Worm (Caenorhabditis elegans) whole organism, L1 larva: Measurements from ENCODE around the gene Y41E3.6.

Source experiments
- C16A3.4 ChIP-seq: fragments of 150-350 bp; optimal IDR thresholded peaks from 2 replicates; lab custom pipeline; 2014; ENCODE audit warnings: missing biosample characterization, missing genetic modification characterization
- F16B12.6 ChIP-seq: fragments of 150-350 bp; optimal IDR thresholded peaks from 2 replicates; lab custom pipeline; 2014; ENCODE audit warnings: missing biosample characterization, missing genetic modification characterization
- Y116A8C.19 ChIP-seq: sonication (generic microtip); optimal IDR thresholded peaks from 2 replicates; lab custom pipeline; 2016; ENCODE audit warnings: missing compliant biosample characterization, missing genetic modification characterization, borderline replicate concordance
- aha-1 ChIP-seq: fragments of 150-350 bp; optimal IDR thresholded peaks from 2 replicates; lab custom pipeline; 2014; ENCODE audit warnings: missing biosample characterization, missing genetic modification characterization
- aly-2 ChIP-seq: fragments of 150-350 bp; optimal IDR thresholded peaks from 2 replicates; lab custom pipeline; 2014; ENCODE audit warnings: missing biosample characterization, missing genetic modification characterization
- ceh-63 ChIP-seq: fragments of 200-800 bp; sonication (Bioruptor generic); optimal IDR thresholded peaks from 2 replicates; lab custom pipeline; 2018; ENCODE audit warnings: mild to moderate bottlenecking, missing genetic modification characterization, missing compliant biosample characterization
- ceh-8 ChIP-seq: fragments of 200-800 bp; sonication (Bioruptor generic); optimal IDR thresholded peaks from 2 replicates; lab custom pipeline; 2018; ENCODE audit warnings: mild to moderate bottlenecking, missing genetic modification characterization, moderate library complexity, missing compliant biosample characterization
- ceh-82 ChIP-seq, 3 experiments: fragments of 150-350 bp in 1 of 3; sonication (generic microtip) in 2 of 3; optimal IDR thresholded peaks; 2 replicates each; lab custom pipeline; 2014 to 2017; ENCODE audit warnings: missing biosample characterization in 3 of 3, missing genetic modification characterization in 3 of 3
- dpl-1 ChIP-seq, 3 experiments: fragments of 150-350 bp in 2 of 3; sonication (generic microtip) in 1 of 3; optimal IDR thresholded peaks; 2 replicates each; lab custom pipeline; 2014 to 2017; ENCODE audit warnings: missing biosample characterization in 3 of 3, missing genetic modification characterization in 3 of 3, missing genetic modification reagents in 3 of 3
- dsc-1 ChIP-seq: sonication (generic microtip); optimal IDR thresholded peaks from 2 replicates; lab custom pipeline; 2016; ENCODE audit warnings: mild to moderate bottlenecking, missing genetic modification characterization, missing compliant biosample characterization
- efl-1 ChIP-seq, 4 experiments: fragments of 150-350 bp; optimal IDR thresholded peaks in 3 of 4; peaks in 1 of 4; 1 replicate in 1 of 4; 2 replicates in 3 of 4; lab custom pipeline; 2014; ENCODE audit warnings: missing biosample characterization in 2 of 4, missing genetic modification characterization in 2 of 4, missing genetic modification reagents in 2 of 4
- egl-13 ChIP-seq: sonication (generic microtip); optimal IDR thresholded peaks from 2 replicates; lab custom pipeline; 2016; ENCODE audit warnings: missing genotype, missing genetic modification reagents, missing genetic modification characterization, missing compliant biosample characterization
- elt-3 ChIP-seq, 6 experiments: fragments of 150-350 bp in 1 of 6; sonication (generic microtip); optimal IDR thresholded peaks; 2 replicates each; lab custom pipeline; 2017 to 2018; ENCODE audit warnings: missing biosample characterization in 6 of 6, missing genetic modification characterization in 6 of 6, inconsistent platforms in 1 of 6
- irx-1 ChIP-seq: sonication (generic microtip); optimal IDR thresholded peaks from 2 replicates; lab custom pipeline; 2016; ENCODE audit warnings: missing genetic modification characterization, missing compliant biosample characterization
- lin-13 ChIP-seq: fragments of 150-350 bp; optimal IDR thresholded peaks from 2 replicates; lab custom pipeline; 2014; ENCODE audit warnings: missing biosample characterization, missing genetic modification reagents, missing genetic modification characterization
- lir-3 ChIP-seq: sonication (generic microtip); optimal IDR thresholded peaks from 2 replicates; lab custom pipeline; 2016; ENCODE audit warnings: mild to moderate bottlenecking, missing genetic modification characterization, moderate library complexity, missing compliant biosample characterization; ENCODE audit not compliant: poor library complexity
- mab-9 ChIP-seq: fragments of 200-800 bp; sonication (Bioruptor generic); IDR thresholded peaks from 2 replicates; pipeline ENCODE4 v1.3.6; 2022; ENCODE audit warnings: missing genetic modification reagents, missing genetic modification characterization, missing compliant biosample characterization
- mep-1 ChIP-seq: fragments of 150-350 bp; optimal IDR thresholded peaks from 2 replicates; lab custom pipeline; 2014; ENCODE audit warnings: missing biosample characterization, missing genetic modification characterization
- nhr-71 ChIP-seq: sonication (generic microtip); optimal IDR thresholded peaks from 2 replicates; lab custom pipeline; 2016; ENCODE audit warnings: mild to moderate bottlenecking, missing genetic modification characterization, moderate library complexity, missing compliant biosample characterization
- nhr-84 ChIP-seq: sonication (generic microtip); optimal IDR thresholded peaks from 2 replicates; lab custom pipeline; 2017; ENCODE audit warnings: missing biosample characterization, missing genetic modification characterization
- nhr-85 ChIP-seq: sonication (generic microtip); peaks from one replicate; lab custom pipeline; 2016; ENCODE audit warnings: missing genetic modification characterization, inconsistent platforms, missing compliant biosample characterization
- pag-3 ChIP-seq: sonication (generic microtip); optimal IDR thresholded peaks from 2 replicates; lab custom pipeline; 2017; ENCODE audit warnings: missing genetic modification characterization, mild to moderate bottlenecking, missing compliant biosample characterization, antibody characterized with exemption, borderline replicate concordance; ENCODE audit not compliant: insufficient read depth
- pax-3 ChIP-seq: fragments of 200-800 bp; sonication (Bioruptor generic); optimal IDR thresholded peaks from 2 replicates; lab custom pipeline; 2018; ENCODE audit warnings: mild to moderate bottlenecking, missing genetic modification characterization, moderate library complexity, missing compliant biosample characterization
- rnt-1 ChIP-seq: sonication (generic microtip); optimal IDR thresholded peaks from 2 replicates; lab custom pipeline; 2016; ENCODE audit warnings: mild to moderate bottlenecking, missing genetic modification characterization, moderate library complexity, missing compliant biosample characterization
- skn-1 ChIP-seq: fragments of 150-350 bp; optimal IDR thresholded peaks from 2 replicates; lab custom pipeline; 2014; ENCODE audit warnings: missing biosample characterization, missing genetic modification characterization
- snpc-4 ChIP-seq: fragments of 150-350 bp; optimal IDR thresholded peaks from 2 replicates; lab custom pipeline; 2014; ENCODE audit warnings: missing biosample characterization, missing genetic modification characterization
- tlp-1 ChIP-seq: fragments of 150-350 bp; optimal IDR thresholded peaks from 2 replicates; lab custom pipeline; 2014; ENCODE audit warnings: missing biosample characterization, missing genetic modification characterization
- unc-62 ChIP-seq: fragments of 150-350 bp; optimal IDR thresholded peaks from 2 replicates; lab custom pipeline; 2014; ENCODE audit warnings: missing biosample characterization, missing genetic modification reagents, missing genetic modification characterization
- vab-15 ChIP-seq: sonication (generic microtip); optimal IDR thresholded peaks from 2 replicates; lab custom pipeline; 2017; ENCODE audit warnings: missing genotype, mild to moderate bottlenecking, missing genetic modification characterization, missing compliant biosample characterization
- ztf-11 ChIP-seq, 2 experiments: sonication (generic microtip); optimal IDR thresholded peaks; 2 replicates each; lab custom pipeline; 2016 to 2017; ENCODE audit warnings: missing genetic modification characterization in 2 of 2, missing biosample characterization in 1 of 2, missing compliant biosample characterization in 1 of 2
- ztf-4 ChIP-seq: fragments of 150-350 bp; optimal IDR thresholded peaks from 2 replicates; lab custom pipeline; 2014; ENCODE audit warnings: missing biosample characterization, missing genetic modification characterization

Y41E3.6 gene

DNA sequence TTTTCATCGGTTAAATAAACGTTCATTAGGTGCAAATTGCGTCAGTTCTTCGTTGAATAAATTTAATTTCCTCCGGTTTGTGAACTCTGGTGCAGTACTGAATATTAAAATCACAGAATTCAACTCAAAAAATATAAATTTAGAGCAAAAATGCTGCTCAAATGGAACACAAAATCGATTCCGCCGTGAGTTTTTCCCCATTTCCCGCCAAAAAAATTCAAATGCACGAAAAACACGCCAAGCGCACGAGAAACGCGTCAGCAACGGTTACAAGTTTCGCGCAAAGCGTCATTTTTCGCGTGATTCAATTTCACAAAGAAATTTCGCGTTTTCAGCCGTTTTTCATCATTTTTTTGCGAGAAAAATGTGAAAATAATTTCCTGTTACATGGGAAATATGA lies 32.9 kb downstream of the Y41E3.6 start, which contains the start of gene hrpu-1 (continued):
- TF ChIP-seq tlp-1 (no peak), F16B12.6 (tag; lab: Kevin White, UChicago) (peak; percentile 75), aha-1 (tag; lab: Kevin White, UChicago) (peak; percentile 15), vab-15 (tag; lab: Kevin White, UChicago) (peak; percentile 19), rnt-1 (tag; lab: Kevin White, UChicago) (peak; percentile 87), aly-2 (tag; lab: Kevin White, UChicago) (peak; percentile 82), Y116A8C.19 (tag; lab: Kevin White, UChicago) (no peak), elt-3 (tag; optimal IDR thresholded peaks at IDR 0.05; lab: Kevin White, UChicago) (peak in 2 of 6 experiments; percentile 32 to 51), pax-3 (tag; lab: Kevin White, UChicago) (peak; percentile 45), dsc-1 (tag; lab: Kevin White, UChicago) (peak; percentile 73), mep-1 (tag; lab: Kevin White, UChicago) (peak; percentile 94), skn-1 (peak; percentile 82), unc-62 (GFP tag; lab: Kevin White, UChicago) (no peak), nhr-85 (tag; lab: Kevin White, UChicago) (peak; percentile 90), lin-13 (GFP tag; lab: Kevin White, UChicago) (peak; percentile 70), mab-9 (GFP tag; lab: Robert Waterston, UW) (peak; percentile 66), efl-1 (optimal IDR thresholded peaks at IDR 0.05; lab: Kevin White, UChicago) (peak; percentile 95 to 97), efl-1 (GFP tag; optimal IDR thresholded peaks at IDR 0.05 in 1 of 2; lab: Kevin White, UChicago) (peak; percentile 95 to 99), ztf-11 (tag; optimal IDR thresholded peaks at IDR 0.05; lab: Kevin White, UChicago) (peak in 1 of 2 experiments; percentile 63), ceh-82 (tag; optimal IDR thresholded peaks at IDR 0.05; lab: Kevin White, UChicago) (peak; percentile 73 to 91 (median 82)), C16A3.4 (tag; lab: Kevin White, UChicago) (peak; percentile 72), nhr-84 (no peak), lir-3 (tag; lab: Kevin White, UChicago) (no peak), egl-13 (tag; lab: Kevin White, UChicago) (peak; percentile 45), pag-3 (tag; lab: Kevin White, UChicago) (no peak), ceh-63 (no peak), irx-1 (tag; lab: Kevin White, UChicago) (peak; percentile 70), snpc-4 (tag; lab: Kevin White, UChicago) (peak; percentile 73), ztf-4 (tag; lab: Kevin White, UChicago) (peak; percentile 56), nhr-71 (tag; lab: Kevin White, UChicago) (peak; percentile 87)

DNA sequence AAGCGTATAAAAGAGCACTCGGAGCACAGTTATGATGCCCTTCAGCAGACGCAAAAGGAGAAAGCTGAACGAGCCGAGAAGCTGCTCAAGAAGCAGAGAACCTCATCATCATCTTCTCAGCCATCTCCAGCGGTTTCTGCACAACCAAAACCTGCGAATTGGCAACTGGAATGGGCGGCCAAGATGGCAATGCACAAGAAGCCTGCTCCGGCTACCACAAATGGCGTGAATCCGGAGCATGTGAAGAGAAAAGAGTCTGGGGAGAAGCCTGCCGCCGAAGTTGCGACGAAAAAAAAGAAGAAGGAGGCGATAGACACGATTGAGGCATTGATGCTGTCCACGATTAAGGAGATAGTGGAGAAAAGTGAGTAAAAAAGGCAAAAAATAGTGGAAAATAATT lies 34.5 kb downstream of the Y41E3.6 start:
- TF ChIP-seq nhr-71 (tag; lab: Kevin White, UChicago) (no peak), dpl-1 (GFP tag; optimal IDR thresholded peaks at IDR 0.05; lab: Kevin White, UChicago) (no peak)

DNA sequence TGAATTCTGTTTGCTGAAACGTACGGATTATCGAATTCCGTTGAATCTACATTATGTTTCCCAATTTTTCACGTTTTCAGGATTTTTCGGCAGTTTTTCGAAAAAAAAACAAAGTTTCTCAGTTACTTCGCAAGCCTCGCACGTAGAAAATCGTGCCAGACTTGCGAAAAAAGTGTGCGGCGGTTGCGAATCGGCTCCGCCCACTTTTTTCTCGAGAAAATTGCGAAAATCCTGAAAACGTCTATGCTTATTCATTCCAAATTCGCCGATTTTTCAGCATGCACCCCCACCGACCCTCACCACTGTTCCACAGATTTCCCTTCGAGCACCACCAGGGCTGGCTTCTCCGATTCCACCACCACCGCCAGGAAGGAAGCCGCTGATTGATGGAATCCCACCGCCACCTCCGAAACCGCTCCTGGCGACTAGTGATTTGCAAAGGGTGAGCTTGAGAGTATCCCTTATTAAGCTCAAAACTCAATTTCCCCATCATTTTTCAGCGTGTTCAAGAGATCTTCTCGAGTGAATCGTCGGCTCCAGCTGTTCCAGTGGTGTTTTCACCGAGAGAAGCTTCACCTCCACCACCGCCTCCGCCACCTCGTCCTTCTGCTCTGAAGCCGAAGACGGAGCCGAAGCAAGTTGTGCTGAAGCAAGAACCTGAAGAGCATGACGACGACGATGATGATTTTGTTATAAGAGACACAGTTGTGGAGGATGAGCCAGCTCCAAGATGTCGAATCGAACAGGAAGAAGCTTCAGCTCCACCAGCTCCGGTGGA lies 35.8 kb downstream of the Y41E3.6 start:
- TF ChIP-seq ceh-8 (GFP tag; lab: Kevin White, UChicago) (peak; percentile 8), ceh-82 (tag; optimal IDR thresholded peaks at IDR 0.05; lab: Kevin White, UChicago) (no peak), efl-1 (optimal IDR thresholded peaks at IDR 0.05; lab: Kevin White, UChicago) (no peak), efl-1 (GFP tag; optimal IDR thresholded peaks at IDR 0.05 in 1 of 2; lab: Kevin White, UChicago) (peak in 1 of 2 experiments; percentile 14), rnt-1 (tag; lab: Kevin White, UChicago) (no peak)

DNA sequence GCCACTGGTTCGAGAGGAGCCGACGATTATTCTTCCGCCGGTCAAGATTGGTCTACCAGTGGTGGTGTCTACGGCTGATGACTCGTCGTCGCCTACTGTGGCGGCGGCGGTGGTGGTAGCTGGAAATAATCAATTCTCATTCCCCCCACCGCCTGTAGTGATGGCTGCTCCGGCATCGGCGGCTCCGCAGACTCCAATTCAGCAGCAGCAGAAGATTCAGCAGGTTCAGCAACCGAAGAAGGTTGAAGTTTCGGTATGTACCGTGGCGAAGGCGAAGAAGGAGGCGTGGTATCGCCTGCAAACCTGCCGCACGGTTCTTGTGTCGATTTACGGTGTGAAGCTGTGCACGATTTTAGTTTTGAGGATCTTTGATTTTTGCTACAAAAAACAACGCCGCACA lies 39.6 kb downstream of the Y41E3.6 start:
- no peak for TF ChIP-seq egl-13 (tag; lab: Kevin White, UChicago)
- no peak for TF ChIP-seq efl-1 (optimal IDR thresholded peaks at IDR 0.05; lab: Kevin White, UChicago)
- TF ChIP-seq efl-1 (GFP tag; optimal IDR thresholded peaks at IDR 0.05 in 1 of 2; lab: Kevin White, UChicago), result peak in 1 of 2 experiments; percentile 14
